Worm (Caenorhabditis elegans): ENCODE data around the gene oac-24.
A peak's percentile ranks its signal among the peaks of the same experiment; 100 is the strongest.

Gene oac-24

DNA sequence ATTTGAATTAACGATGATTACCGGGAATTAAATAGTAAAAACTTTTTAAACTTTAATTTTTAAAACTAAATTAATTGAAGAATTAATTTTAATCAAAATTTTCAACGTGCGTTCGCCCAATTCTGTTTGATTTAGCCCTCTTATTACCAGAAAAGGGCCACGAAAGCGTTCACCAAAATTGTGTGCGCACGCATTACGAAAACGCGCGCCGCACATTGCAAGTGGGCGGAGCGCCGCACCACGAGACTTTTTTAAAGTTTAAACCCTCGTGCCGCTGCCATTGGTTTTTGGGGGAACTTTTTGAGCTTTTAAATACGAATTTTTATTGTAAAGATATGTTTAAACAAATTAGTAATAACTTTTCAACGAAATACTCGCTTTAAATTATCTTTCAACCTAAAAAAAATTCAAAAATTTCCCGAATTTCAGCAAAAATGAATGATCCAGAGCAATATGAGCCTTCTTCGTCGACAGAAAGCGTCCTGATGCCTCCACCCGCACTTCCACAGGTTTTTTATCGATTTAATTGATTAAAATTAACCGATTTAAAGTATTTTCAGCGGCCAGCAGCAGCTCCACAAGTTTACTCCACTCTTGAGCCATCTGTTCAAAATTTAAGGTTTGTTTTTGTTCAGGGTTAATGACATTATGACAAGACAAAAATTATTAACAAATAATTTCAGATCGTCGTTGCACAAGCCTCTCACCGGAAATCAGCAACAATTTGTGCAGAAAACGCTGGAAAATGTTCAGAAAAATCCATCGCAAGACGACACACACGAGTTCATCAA, 23.7 kb upstream of the oac-24 start, which contains the start of gene taf-10 (continued):
- TF ChIP-seq hlh-4 (tag; optimal IDR thresholded peaks at IDR 0.05): no peak
- TF ChIP-seq efl-3 (GFP tag; optimal IDR thresholded peaks at IDR 0.05): no peak
- TF ChIP-seq Y116A8C.19 (tag; optimal IDR thresholded peaks at IDR 0.05; ENCODE audit: borderline replicate concordance): no peak
- no peak for TF ChIP-seq alr-1 (tag; optimal IDR thresholded peaks at IDR 0.05; ENCODE audit: borderline replicate concordance)
- peak; percentile 66 for TF ChIP-seq nhr-90 (tag; optimal IDR thresholded peaks at IDR 0.05; ENCODE audit: poor library complexity)
- no peak for TF ChIP-seq ets-5 (GFP tag; IDR thresholded peaks at IDR 0.05)
- TF ChIP-seq irx-1 (tag; optimal IDR thresholded peaks at IDR 0.05): no peak
- TF ChIP-seq ceh-88 (GFP tag; IDR thresholded peaks at IDR 0.05): no peak
- TF ChIP-seq isw-1 (GFP tag; IDR thresholded peaks at IDR 0.05): no peak; the same call in 1 of the 2 replicates
- no peak for TF ChIP-seq ama-1 (optimal IDR thresholded peaks at IDR 0.05)
- TF ChIP-seq nhr-12 (tag; optimal IDR thresholded peaks at IDR 0.05): no peak
- TF ChIP-seq unc-86 (tag; optimal IDR thresholded peaks at IDR 0.05): peak; percentile 11
- peak; percentile 44 to 66 (median 66) for TF ChIP-seq dpl-1 (GFP tag; optimal IDR thresholded peaks at IDR 0.05)
- no peak for TF ChIP-seq zag-1 (tag; optimal IDR thresholded peaks at IDR 0.05)
- TF ChIP-seq swsn-7 (tag; optimal IDR thresholded peaks at IDR 0.05): peak; percentile 61
- TF ChIP-seq nhr-20 (tag; optimal IDR thresholded peaks at IDR 0.05): peak; percentile 62
- TF ChIP-seq lin-39 (tag; optimal IDR thresholded peaks at IDR 0.05): peak; percentile 28
- TF ChIP-seq snu-23 (GFP tag; optimal IDR thresholded peaks at IDR 0.05): peak; percentile 67
- peak; percentile 61 for TF ChIP-seq C16A3.4 (tag; optimal IDR thresholded peaks at IDR 0.05)
- TF ChIP-seq blmp-1 (tag; optimal IDR thresholded peaks at IDR 0.05): peak; percentile 15
- peak; percentile 21 for TF ChIP-seq lir-3 (tag; optimal IDR thresholded peaks at IDR 0.05; ENCODE audit: poor library complexity)
- no peak for TF ChIP-seq mef-2 (tag; optimal IDR thresholded peaks at IDR 0.05)
- peak; percentile 75 for TF ChIP-seq rnt-1 (tag; optimal IDR thresholded peaks at IDR 0.05)
- TF ChIP-seq mdl-1 (tag; optimal IDR thresholded peaks at IDR 0.05): peak in 1 of 2 experiments; percentile 88
- peak; percentile 19 for TF ChIP-seq egl-13 (tag; optimal IDR thresholded peaks at IDR 0.05)
- peak; percentile 73 for TF ChIP-seq nhr-71 (tag; optimal IDR thresholded peaks at IDR 0.05)
- no peak for TF ChIP-seq fkh-4 (tag; optimal IDR thresholded peaks at IDR 0.05; ENCODE audit: borderline replicate concordance)
- TF ChIP-seq vab-15 (tag; optimal IDR thresholded peaks at IDR 0.05): no peak
- TF ChIP-seq lin-15B (tag; optimal IDR thresholded peaks at IDR 0.05): peak; percentile 9
- peak in 1 of 3 experiments; percentile 67 for TF ChIP-seq ceh-82 (tag; optimal IDR thresholded peaks at IDR 0.05)

DNA sequence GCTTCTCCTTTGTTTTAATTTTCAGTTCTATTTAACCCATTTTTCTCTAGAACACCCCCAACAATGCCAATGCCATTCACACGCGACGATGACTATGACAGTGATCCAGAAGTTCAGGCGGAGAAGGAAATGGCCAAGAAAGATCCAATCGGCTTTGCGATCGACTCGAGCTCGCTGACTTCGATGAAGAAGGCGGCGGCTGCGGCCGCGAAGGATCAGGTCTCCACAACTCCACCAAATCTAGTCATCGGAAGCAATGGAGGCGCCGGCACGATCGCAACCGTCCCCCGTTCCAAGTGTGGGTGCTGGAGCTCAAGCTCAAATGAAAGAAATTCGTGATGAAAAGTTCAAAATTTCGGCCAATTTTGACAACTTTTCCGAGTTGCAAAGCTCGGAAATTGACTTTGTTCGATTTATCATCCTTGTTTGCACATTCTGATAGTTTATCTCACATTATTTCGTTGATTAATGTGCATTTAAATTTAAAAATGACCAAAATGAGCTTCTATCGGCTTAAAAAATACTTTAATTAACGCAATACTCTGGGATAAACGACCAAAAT, 22.5 kb upstream of the oac-24 start, which contains the start of gene K03B4.2:
TSS of gene K03B4.2 (plus strand) at position 51 of the 562 bp plus-strand sequence.
- TF ChIP-seq nhr-77 (tag; optimal IDR thresholded peaks at IDR 0.05) (no peak), grh-1 (GFP tag; IDR thresholded peaks at IDR 0.05) (no peak), elt-2 (tag; optimal IDR thresholded peaks at IDR 0.05) (peak; percentile 3), zag-1 (tag; optimal IDR thresholded peaks at IDR 0.05) (no peak), nhr-71 (tag; optimal IDR thresholded peaks at IDR 0.05) (peak; percentile 11), ama-1 (optimal IDR thresholded peaks at IDR 0.05) (peak; percentile 71), efl-1 (optimal IDR thresholded peaks at IDR 0.05) (no peak), efl-1 (GFP tag; optimal IDR thresholded peaks at IDR 0.05 in 1 of 2) (peak in 1 of 2 experiments; percentile 81), mdl-1 (tag; optimal IDR thresholded peaks at IDR 0.05) (no peak), fos-1 (tag; optimal IDR thresholded peaks at IDR 0.05) (no peak), Y116A8C.19 (tag; optimal IDR thresholded peaks at IDR 0.05; ENCODE audit: borderline replicate concordance) (no peak), vab-15 (tag; optimal IDR thresholded peaks at IDR 0.05) (no peak)

DNA sequence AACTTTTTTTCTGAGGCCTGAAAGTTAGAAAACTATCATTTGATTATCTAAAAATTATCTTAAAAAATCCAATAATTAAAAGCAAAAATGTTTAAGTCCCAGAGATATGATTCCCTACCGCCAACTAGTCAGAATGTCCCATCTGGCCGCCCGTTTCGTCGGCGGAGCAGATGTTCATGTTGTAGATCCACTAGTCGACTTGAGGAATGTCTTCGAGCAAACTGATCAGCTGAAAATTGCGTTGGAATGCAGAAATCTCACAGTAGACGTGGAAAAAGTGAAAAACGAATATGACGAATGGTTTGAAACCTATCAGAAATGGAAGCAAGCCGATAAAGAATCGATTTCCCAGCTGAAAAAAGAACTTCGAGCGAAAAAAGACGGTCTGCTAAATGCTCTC, 21.3 kb upstream of the oac-24 start, which contains the start of gene K03B4.1:
TSS of gene K03B4.1 (plus strand) at position 97 of the 400 bp plus-strand sequence.
- no peak for TF ChIP-seq ceh-88 (GFP tag; IDR thresholded peaks at IDR 0.05)
- no peak for TF ChIP-seq mab-9 (GFP tag; IDR thresholded peaks at IDR 0.05)
- no peak for TF ChIP-seq snu-23 (GFP tag; optimal IDR thresholded peaks at IDR 0.05)
- TF ChIP-seq ceh-82 (tag; optimal IDR thresholded peaks at IDR 0.05): no peak
- peak; percentile 38 for TF ChIP-seq ama-1 (optimal IDR thresholded peaks at IDR 0.05)
- TF ChIP-seq mdl-1 (tag; optimal IDR thresholded peaks at IDR 0.05): no peak
- no peak for TF ChIP-seq alr-1 (tag; optimal IDR thresholded peaks at IDR 0.05; ENCODE audit: borderline replicate concordance)
- no peak for TF ChIP-seq efl-1 (optimal IDR thresholded peaks at IDR 0.05)
- peak in 1 of 2 experiments; percentile 43 for TF ChIP-seq efl-1 (GFP tag; optimal IDR thresholded peaks at IDR 0.05 in 1 of 2)
- TF ChIP-seq unc-62 (GFP tag; optimal IDR thresholded peaks at IDR 0.05): no peak

All from whole organism, L1 larva.